Worm (Caenorhabditis elegans) whole organism, early embryonic: ENCODE measurements around the gene nhr-252.

ENCODE experiments used
- B0310.2 ChIP-seq: sonication (generic microtip); optimal IDR thresholded peaks from 2 replicates; lab custom pipeline; 2016; ENCODE audit warnings: mild to moderate bottlenecking, missing genetic modification characterization, missing compliant biosample characterization
- aly-1 ChIP-seq: sonication (generic microtip); optimal IDR thresholded peaks from 2 replicates; lab custom pipeline; 2016; ENCODE audit warnings: missing genetic modification characterization, missing compliant biosample characterization
- ama-1 ChIP-seq: fragments of 150-350 bp; optimal IDR thresholded peaks from 2 replicates; lab custom pipeline; 2014
- ceh-13 ChIP-seq: fragments of 200-800 bp; sonication (Bioruptor generic); optimal IDR thresholded peaks from 2 replicates; lab custom pipeline; 2018; ENCODE audit warnings: mild to moderate bottlenecking, missing genetic modification characterization, missing compliant biosample characterization
- ceh-36 ChIP-seq: sonication (generic microtip); optimal IDR thresholded peaks from 2 replicates; lab custom pipeline; 2016; ENCODE audit warnings: missing genetic modification characterization, inconsistent platforms, missing compliant biosample characterization
- ets-7 ChIP-seq: sonication (generic microtip); optimal IDR thresholded peaks from 2 replicates; lab custom pipeline; 2016; ENCODE audit warnings: missing genotype, missing genetic modification characterization, missing compliant biosample characterization
- flt-1 ChIP-seq: fragments of 200-800 bp; sonication (Bioruptor generic); IDR thresholded peaks from 2 replicates; pipeline ENCODE4 v1.3.6; 2022; ENCODE audit warnings: missing genetic modification characterization, missing compliant biosample characterization
- hmbx-1 ChIP-seq: sonication (generic microtip); optimal IDR thresholded peaks from 2 replicates; lab custom pipeline; 2016; ENCODE audit warnings: mild to moderate bottlenecking, missing genetic modification characterization, missing compliant biosample characterization
- hmg-4 ChIP-seq: fragments of 200-800 bp; sonication (Bioruptor generic); optimal IDR thresholded peaks from 2 replicates; lab custom pipeline; 2018; ENCODE audit warnings: mild to moderate bottlenecking, missing genetic modification characterization, missing compliant biosample characterization
- hnd-1 ChIP-seq: sonication (generic microtip); optimal IDR thresholded peaks from 2 replicates; lab custom pipeline; 2016; ENCODE audit warnings: missing genetic modification characterization, missing compliant biosample characterization
- tbx-37 ChIP-seq: fragments of 200-800 bp; sonication (Bioruptor generic); conservative IDR thresholded peaks from 2 replicates; pipeline ENCODE4 v1.3.6; 2022; ENCODE audit warnings: missing genetic modification reagents, missing genetic modification characterization, missing compliant biosample characterization

DNA sequence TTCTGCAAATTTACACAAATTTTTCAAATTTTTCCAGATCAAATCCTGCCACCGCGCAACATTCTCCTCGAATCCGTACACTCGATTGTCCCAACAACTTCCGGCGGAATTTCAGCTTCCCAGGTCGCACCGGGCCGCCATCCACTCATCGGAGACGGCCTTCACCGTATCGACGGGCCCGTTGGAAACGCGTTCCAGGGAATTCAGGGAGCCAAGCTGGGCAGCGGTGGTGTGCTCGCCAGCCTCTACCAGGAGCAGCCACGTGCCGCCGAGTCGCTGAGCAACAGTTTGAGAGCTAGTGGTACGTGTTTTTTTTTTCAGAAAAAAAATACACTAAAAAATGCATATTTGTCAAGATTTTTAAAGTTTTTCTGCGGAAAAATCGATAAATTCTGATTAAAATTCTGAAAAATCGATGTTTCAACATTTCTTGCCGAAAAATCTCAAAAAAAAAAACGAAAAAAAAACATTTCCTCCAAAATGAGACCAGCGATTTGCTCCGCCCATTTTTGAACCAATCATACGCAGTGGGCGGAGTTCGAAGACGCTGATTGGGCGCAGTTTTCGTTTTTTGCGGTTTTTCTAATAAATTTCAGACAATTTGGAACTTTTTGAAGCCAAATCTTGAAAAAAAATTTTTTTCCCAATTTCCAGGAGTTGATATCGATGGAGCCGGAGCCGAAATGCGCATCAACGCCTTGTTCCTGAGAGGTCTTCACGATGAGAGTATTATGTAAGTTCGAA, 47.3 kb upstream of the nhr-252 start:
- TF ChIP-seq B0310.2 (no peak), flt-1 (GFP tag; lab: Robert Waterston, UW) (no peak), ama-1 (no peak), aly-1 (tag; lab: Kevin White, UChicago) (no peak), ceh-13 (GFP tag; lab: Kevin White, UChicago) (no peak), ets-7 (tag; lab: Kevin White, UChicago) (no peak), hmbx-1 (tag; lab: Kevin White, UChicago) (no peak), tbx-37 (GFP tag; lab: Robert Waterston, UW) (no peak), hnd-1 (tag; lab: Kevin White, UChicago) (no peak), hmg-4 (GFP tag; lab: Kevin White, UChicago) (no peak), ceh-36 (tag; lab: Kevin White, UChicago) (no peak)
